Worm (Caenorhabditis elegans) whole organism, L4 larva: Measurements from ENCODE around the gene his-24.

Experiments
- T20F7.1 ChIP-seq: fragments of 200-800 bp; sonication (Bioruptor generic); optimal IDR thresholded peaks from 2 replicates; lab custom pipeline; 2018; ENCODE audit warnings: mild to moderate bottlenecking, missing genetic modification characterization, missing compliant biosample characterization
- ZK546.5 ChIP-seq, 2 experiments: sonication (generic microtip); optimal IDR thresholded peaks; 2 replicates each; lab custom pipeline; 2017; ENCODE audit warnings: missing biosample characterization in 2 of 2, missing genetic modification characterization in 2 of 2
- ama-1 ChIP-seq: fragments of 150-350 bp; optimal IDR thresholded peaks from 2 replicates; lab custom pipeline; 2014; ENCODE audit warnings: inconsistent platforms, mixed read lengths
- attf-4 ChIP-seq: sonication (generic microtip); optimal IDR thresholded peaks from 3 replicates; lab custom pipeline; 2017; ENCODE audit warnings: missing biosample characterization, missing genetic modification characterization
- ceh-20 ChIP-seq: fragments of 200-800 bp; sonication (Bioruptor generic); IDR thresholded peaks from 2 replicates; pipeline ENCODE4 v1.3.6; 2022; ENCODE audit warnings: missing genetic modification reagents, missing genetic modification characterization, missing compliant biosample characterization
- ceh-28 ChIP-seq: fragments of 150-350 bp; optimal IDR thresholded peaks from 2 replicates; lab custom pipeline; 2014; ENCODE audit warnings: missing biosample characterization, missing genetic modification reagents, missing genetic modification characterization
- ceh-44 ChIP-seq: fragments of 200-800 bp; sonication (Bioruptor generic); IDR thresholded peaks from 2 replicates; pipeline ENCODE4 v1.3.6; 2022; ENCODE audit warnings: missing genetic modification reagents, missing genetic modification characterization, missing compliant biosample characterization
- cey-2 ChIP-seq: sonication (generic microtip); optimal IDR thresholded peaks from 3 replicates; lab custom pipeline; 2017; ENCODE audit warnings: missing genetic modification characterization, mild to moderate bottlenecking, missing compliant biosample characterization, antibody characterized with exemption, borderline replicate concordance; ENCODE audit not compliant: insufficient read depth
- daf-16 ChIP-seq, 3 experiments: sonication (generic microtip); optimal IDR thresholded peaks; 2 replicates each; lab custom pipeline; 2016 to 2017; ENCODE audit warnings: missing genetic modification characterization in 3 of 3, missing genetic modification reagents in 3 of 3, mild to moderate bottlenecking in 2 of 3, missing compliant biosample characterization in 2 of 3, missing biosample characterization in 1 of 3, moderate library complexity in 1 of 3
- dmd-6 ChIP-seq: fragments of 200-800 bp; sonication (Bioruptor generic); IDR thresholded peaks from 2 replicates; pipeline ENCODE4 v1.3.6; 2022; ENCODE audit warnings: missing genetic modification reagents, missing genetic modification characterization, missing compliant biosample characterization
- dmd-8 ChIP-seq: fragments of 200-800 bp; sonication (Bioruptor generic); IDR thresholded peaks from 2 replicates; pipeline ENCODE4 v1.3.6; 2022; ENCODE audit warnings: missing genetic modification characterization, missing compliant biosample characterization
- duxl-1 ChIP-seq: sonication (generic microtip); optimal IDR thresholded peaks from 2 replicates; lab custom pipeline; 2016; ENCODE audit warnings: mild to moderate bottlenecking, missing genetic modification characterization, moderate library complexity, missing compliant biosample characterization; ENCODE audit not compliant: poor library complexity
- egl-27 ChIP-seq: sonication (generic microtip); optimal IDR thresholded peaks from 3 replicates; lab custom pipeline; 2017; ENCODE audit warnings: missing biosample characterization, missing genetic modification reagents, missing genetic modification characterization
- fos-1 ChIP-seq: fragments of 150-350 bp; optimal IDR thresholded peaks from 2 replicates; lab custom pipeline; 2014; ENCODE audit warnings: missing biosample characterization, missing genetic modification characterization
- hlh-11 ChIP-seq: fragments of 200-800 bp; sonication (Bioruptor generic); optimal IDR thresholded peaks from 2 replicates; lab custom pipeline; 2018; ENCODE audit warnings: mild to moderate bottlenecking, missing genetic modification characterization, missing compliant biosample characterization
- hlh-30 ChIP-seq: sonication (generic microtip); optimal IDR thresholded peaks from 2 replicates; lab custom pipeline; 2017; ENCODE audit warnings: antibody characterized with exemption, mild to moderate bottlenecking, missing genetic modification characterization, missing compliant biosample characterization; ENCODE audit not compliant: insufficient read depth
- lsy-2 ChIP-seq, 2 experiments: fragments of 150-350 bp in 1 of 2; sonication (generic microtip) in 1 of 2; optimal IDR thresholded peaks; 2 replicates each; lab custom pipeline; 2014 to 2017; ENCODE audit warnings: missing biosample characterization in 2 of 2, missing genetic modification characterization in 2 of 2
- madf-5 ChIP-seq, 2 experiments: fragments of 200-800 bp; sonication (Bioruptor generic); IDR thresholded peaks; 2 replicates each; pipeline ENCODE4 v1.3.6; 2022; ENCODE audit warnings: missing compliant biosample characterization in 2 of 2, missing genetic modification characterization in 2 of 2
- mdl-1 ChIP-seq, 2 experiments: fragments of 150-350 bp in 1 of 2; sonication (generic microtip) in 1 of 2; optimal IDR thresholded peaks; 2 replicates each; lab custom pipeline; 2014 to 2017; ENCODE audit warnings: missing biosample characterization in 2 of 2, missing genetic modification characterization in 2 of 2
- mes-2 ChIP-seq: sonication (generic microtip); optimal IDR thresholded peaks from 2 replicates; lab custom pipeline; 2016; ENCODE audit warnings: missing genotype, mild to moderate bottlenecking, missing genetic modification characterization, missing compliant biosample characterization; ENCODE audit not compliant: poor library complexity, severe bottlenecking
- mxl-2 ChIP-seq: fragments of 200-800 bp; sonication (Bioruptor generic); conservative IDR thresholded peaks from 2 replicates; pipeline ENCODE4 v1.3.6; 2022; ENCODE audit warnings: missing genetic modification reagents, missing genetic modification characterization, missing compliant biosample characterization
- mxl-3 ChIP-seq: fragments of 200-800 bp; sonication (Bioruptor generic); optimal IDR thresholded peaks from 2 replicates; lab custom pipeline; 2018; ENCODE audit warnings: mild to moderate bottlenecking, missing genetic modification characterization, missing compliant biosample characterization
- nhr-102 ChIP-seq: sonication (generic microtip); optimal IDR thresholded peaks from 2 replicates; lab custom pipeline; 2016; ENCODE audit warnings: mild to moderate bottlenecking, missing genetic modification characterization, moderate library complexity, missing compliant biosample characterization
- nhr-11 ChIP-seq: fragments of 150-350 bp; optimal IDR thresholded peaks from 2 replicates; lab custom pipeline; 2014; ENCODE audit warnings: missing biosample characterization, missing genetic modification characterization
- nhr-237 ChIP-seq: sonication (generic microtip); optimal IDR thresholded peaks from 2 replicates; lab custom pipeline; 2017; ENCODE audit warnings: missing biosample characterization, missing genetic modification characterization
- nhr-28 ChIP-seq: fragments of 150-350 bp; optimal IDR thresholded peaks from 2 replicates; lab custom pipeline; 2014; ENCODE audit warnings: missing biosample characterization, missing genetic modification characterization
- nhr-48 ChIP-seq: sonication (generic microtip); optimal IDR thresholded peaks from 2 replicates; lab custom pipeline; 2016; ENCODE audit warnings: mild to moderate bottlenecking, missing genetic modification characterization, missing compliant biosample characterization
- nhr-76 ChIP-seq: fragments of 150-350 bp; optimal IDR thresholded peaks from 2 replicates; lab custom pipeline; 2014; ENCODE audit warnings: missing biosample characterization, missing genetic modification characterization
- nhr-77 ChIP-seq: fragments of 150-350 bp; optimal IDR thresholded peaks from 2 replicates; lab custom pipeline; 2014; ENCODE audit warnings: missing biosample characterization, missing genetic modification characterization
- php-3 ChIP-seq: fragments of 200-800 bp; sonication (Bioruptor generic); IDR thresholded peaks from 2 replicates; pipeline ENCODE4 v1.3.6; 2022; ENCODE audit warnings: missing genetic modification reagents, missing genetic modification characterization, missing compliant biosample characterization
- skn-1 ChIP-seq: fragments of 150-350 bp; optimal IDR thresholded peaks from 2 replicates; lab custom pipeline; 2014; ENCODE audit warnings: missing biosample characterization, missing genetic modification characterization
- tra-1 ChIP-seq: fragments of 200-800 bp; sonication (Bioruptor generic); IDR thresholded peaks from 2 replicates; pipeline ENCODE4 v1.3.6; 2022; ENCODE audit warnings: missing genetic modification reagents, missing genetic modification characterization, missing compliant biosample characterization
- unc-130 ChIP-seq: sonication (generic microtip); optimal IDR thresholded peaks from 2 replicates; lab custom pipeline; 2016; ENCODE audit warnings: missing genetic modification reagents, missing genetic modification characterization, missing compliant biosample characterization
- unc-62 ChIP-seq, 3 experiments: fragments of 150-350 bp in 1 of 3; sonication (generic microtip); optimal IDR thresholded peaks in 2 of 3; peaks in 1 of 3; 1 replicate in 1 of 3; 2 replicates in 2 of 3; lab custom pipeline; 2014 to 2017; ENCODE audit warnings: missing biosample characterization in 3 of 3, missing genetic modification characterization in 3 of 3, missing genetic modification reagents in 3 of 3, missing genotype in 1 of 3
- zip-11 ChIP-seq: fragments of 200-800 bp; sonication (Bioruptor generic); IDR thresholded peaks from 2 replicates; pipeline ENCODE4 v1.3.6; 2022; ENCODE audit warnings: missing genetic modification characterization, missing compliant biosample characterization
- zip-2 ChIP-seq: fragments of 150-350 bp; optimal IDR thresholded peaks from 2 replicates; lab custom pipeline; 2014; ENCODE audit warnings: missing biosample characterization, missing genetic modification characterization
- ztf-7 ChIP-seq: fragments of 150-350 bp; optimal IDR thresholded peaks from 2 replicates; lab custom pipeline; 2014; ENCODE audit warnings: missing biosample characterization, missing genetic modification characterization

The his-24 gene

DNA sequence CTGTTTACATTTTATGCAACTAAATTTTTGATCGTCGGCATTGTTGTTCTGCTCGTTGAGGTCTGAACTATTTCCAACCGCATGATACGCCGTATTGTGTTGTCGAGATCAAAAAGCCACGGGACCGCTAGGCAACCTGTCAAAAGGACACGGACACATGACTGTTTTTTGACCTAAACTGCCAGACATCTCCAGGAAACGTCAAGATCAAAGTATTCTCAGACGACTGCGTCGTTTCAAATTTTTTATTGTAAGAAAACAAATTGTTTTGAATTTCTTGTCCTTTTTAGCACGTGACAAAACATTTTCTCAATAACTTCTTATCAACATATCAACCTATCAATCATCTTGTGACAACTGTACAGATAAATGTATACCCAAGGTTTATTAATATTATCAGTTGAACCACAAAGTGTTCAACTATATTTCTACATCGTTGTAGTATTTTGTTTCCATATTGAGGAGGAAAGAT is 12.3 kb downstream of the his-24 start (continued):
- TF ChIP-seq madf-5 (GFP tag; IDR thresholded peaks at IDR 0.05; lab: Robert Waterston, UW): no peak
- TF ChIP-seq zip-2 (tag; lab: Kevin White, UChicago): no peak
- no peak for TF ChIP-seq ztf-7
- TF ChIP-seq mdl-1 (tag; optimal IDR thresholded peaks at IDR 0.05; lab: Kevin White, UChicago): peak in 1 of 2 experiments; percentile 81
- TF ChIP-seq nhr-102 (tag; lab: Kevin White, UChicago): peak; percentile 94
- TF ChIP-seq ama-1 (lab: Kevin White, UChicago): no peak
- peak; percentile 96 for TF ChIP-seq ceh-20 (GFP tag; lab: Robert Waterston, UW)
- no peak for TF ChIP-seq fos-1 (tag; lab: Kevin White, UChicago)
- TF ChIP-seq duxl-1 (tag; lab: Kevin White, UChicago): no peak
- TF ChIP-seq attf-4 (tag; lab: Kevin White, UChicago): no peak
- TF ChIP-seq nhr-237 (tag; lab: Kevin White, UChicago): no peak
- no peak for TF ChIP-seq nhr-76
- no peak for TF ChIP-seq zip-11
- peak; percentile 80 for TF ChIP-seq T20F7.1
- TF ChIP-seq mxl-2 (GFP tag; lab: Robert Waterston, UW): no peak
- peak; percentile 97 for TF ChIP-seq php-3 (GFP tag; lab: Robert Waterston, UW)
- TF ChIP-seq daf-16 (GFP tag; optimal IDR thresholded peaks at IDR 0.05; lab: Kevin White, UChicago): peak in 1 of 2 experiments; percentile 54
- TF ChIP-seq daf-16 (tag; optimal IDR thresholded peaks at IDR 0.05; lab: Kevin White, UChicago): peak; percentile 95
- no peak for TF ChIP-seq dmd-8 (GFP tag; lab: Robert Waterston, UW)
- TF ChIP-seq ceh-28 (tag; lab: Kevin White, UChicago): no peak
- TF ChIP-seq cey-2 (tag; lab: Kevin White, UChicago): peak; percentile 24
- TF ChIP-seq hlh-30 (tag; lab: Kevin White, UChicago): peak; percentile 92
- TF ChIP-seq mes-2 (tag; lab: Kevin White, UChicago): no peak
- no peak for TF ChIP-seq skn-1 (tag; lab: Kevin White, UChicago)
- TF ChIP-seq ZK546.5 (tag; optimal IDR thresholded peaks at IDR 0.05; lab: Kevin White, UChicago): no peak
- no peak for TF ChIP-seq ceh-44 (GFP tag; lab: Robert Waterston, UW)
- no peak for TF ChIP-seq egl-27 (tag; lab: Kevin White, UChicago)

DNA sequence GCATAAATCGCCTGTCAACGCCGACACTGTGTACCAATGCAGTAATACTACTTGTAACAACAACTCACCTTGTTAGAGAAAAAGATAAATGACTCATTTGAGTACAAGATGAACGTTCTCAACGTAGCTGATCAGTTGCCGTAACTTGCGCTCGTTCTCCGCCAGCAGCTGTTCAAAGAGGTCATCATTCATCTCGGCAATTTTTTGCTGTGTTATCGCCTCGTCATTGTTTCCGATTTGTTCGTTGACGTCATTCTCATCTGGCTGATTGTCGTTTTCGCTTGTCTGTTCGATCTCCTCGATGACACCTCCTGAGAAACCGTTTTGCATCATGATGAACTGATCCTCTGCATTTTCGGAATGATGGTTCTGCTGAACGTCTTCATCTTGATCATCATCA is 13.4 kb downstream of the his-24 start:
- TF ChIP-seq unc-62 (GFP tag; optimal IDR thresholded peaks at IDR 0.05 in 1 of 2; lab: Kevin White, UChicago) (peak in 1 of 2 experiments; percentile 19), unc-62 (tag; optimal IDR thresholded peaks at IDR 0.05; lab: Kevin White, UChicago) (no peak), lsy-2 (tag; optimal IDR thresholded peaks at IDR 0.05; lab: Kevin White, UChicago) (peak in 1 of 2 experiments; percentile 3), nhr-11 (tag; lab: Kevin White, UChicago) (no peak), daf-16 (GFP tag; optimal IDR thresholded peaks at IDR 0.05; lab: Kevin White, UChicago) (peak in 1 of 2 experiments; percentile 56), daf-16 (tag; optimal IDR thresholded peaks at IDR 0.05; lab: Kevin White, UChicago) (no peak), nhr-28 (tag; lab: Kevin White, UChicago) (peak; percentile 31), tra-1 (GFP tag; lab: Robert Waterston, UW) (peak; percentile 58; the same call in 1 of the 2 replicates), dmd-6 (GFP tag; lab: Robert Waterston, UW) (peak; percentile 52), mxl-3 (GFP tag; lab: Kevin White, UChicago) (peak; percentile 7), nhr-48 (tag; lab: Kevin White, UChicago) (peak; percentile 18), unc-130 (no peak), hlh-30 (tag; lab: Kevin White, UChicago) (peak; percentile 25), nhr-77 (tag; lab: Kevin White, UChicago) (no peak), hlh-11 (tag; lab: Kevin White, UChicago) (peak; percentile 69)
